Fruit fly (Drosophila melanogaster): Measurements from ENCODE around the gene daed.
A peak's percentile ranks its signal among the peaks of the same experiment; 100 is the strongest.

The daed gene

dm6 chr2L:2180120-2180539 lies 36.0 kb downstream of the daed start (continued):
- peak; percentile 87 for TF ChIP-seq wor (GFP tag; IDR thresholded peaks at IDR 0.05)
- peak; percentile 89 for TF ChIP-seq CG10267 (tag; optimal IDR thresholded peaks at IDR 0.05)
- TF ChIP-seq CG12942 (GFP tag; optimal IDR thresholded peaks at IDR 0.05), result peak; percentile 82
- TF ChIP-seq CG8944 (GFP tag; optimal IDR thresholded peaks at IDR 0.05), result peak; percentile 57
- peak; percentile 96 for TF ChIP-seq dmrt99B (tag; optimal IDR thresholded peaks at IDR 0.05)
- TF ChIP-seq CG9797 (GFP tag; optimal IDR thresholded peaks at IDR 0.05), result peak; percentile 29
- TF ChIP-seq CG5245 (GFP tag; optimal IDR thresholded peaks at IDR 0.05), result peak; percentile 85
- TF ChIP-seq Med (GFP tag), result peak; percentile 97
- no peak for TF ChIP-seq sc (optimal IDR thresholded peaks at IDR 0.05)
- TF ChIP-seq sc (GFP tag; optimal IDR thresholded peaks at IDR 0.05), result peak; percentile 82
- TF ChIP-seq Max (GFP tag; optimal IDR thresholded peaks at IDR 0.05), result peak; percentile 82

dm6 chr2L:2179366-2179765 lies 36.7 kb downstream of the daed start:
- TF ChIP-seq sug (tag; optimal IDR thresholded peaks at IDR 0.05) (peak; percentile 99), bsh (GFP tag; optimal IDR thresholded peaks at IDR 0.05) (peak in 1 of 2 experiments; percentile 57), Usf (GFP tag; optimal IDR thresholded peaks at IDR 0.05) (peak; percentile 28), nom (GFP tag; optimal IDR thresholded peaks at IDR 0.05) (no peak), fd96Cb (tag; optimal IDR thresholded peaks at IDR 0.05) (peak; percentile 64), CG15696 (tag; optimal IDR thresholded peaks at IDR 0.05) (peak; percentile 14), croc (GFP tag; conservative IDR thresholded peaks at IDR 0.05) (peak; percentile 21; the same call in 1 of the 3 replicates), Dref (GFP tag; IDR thresholded peaks at IDR 0.05) (no peak), klu (GFP tag; IDR thresholded peaks at IDR 0.05) (peak; percentile 56), Hr39 (optimal IDR thresholded peaks at IDR 0.05) (no peak), CG31441 (GFP tag; IDR thresholded peaks at IDR 0.05) (no peak; the same call in 1 of the 2 replicates), Eip74EF (GFP tag; optimal IDR thresholded peaks at IDR 0.05) (peak in 1 of 2 experiments; percentile 63), CG32772 (GFP tag; IDR thresholded peaks at IDR 0.05) (peak; percentile 66), run (tag; optimal IDR thresholded peaks at IDR 0.05) (peak; percentile 36), Vsx1 (GFP tag; optimal IDR thresholded peaks at IDR 0.05) (peak; percentile 8), bbx (GFP tag; IDR thresholded peaks at IDR 0.05; ENCODE audit: partially characterized antibody) (no peak), Gsc (GFP tag; IDR thresholded peaks at IDR 0.05) (no peak), sr (GFP tag; IDR thresholded peaks at IDR 0.05) (peak; percentile 91), Asciz (GFP tag; optimal IDR thresholded peaks at IDR 0.05) (peak; percentile 22), pum (GFP tag; optimal IDR thresholded peaks at IDR 0.05) (peak; percentile 76), Ada2b (GFP tag; IDR thresholded peaks at IDR 0.05) (peak; percentile 61), CG17186 (GFP tag; optimal IDR thresholded peaks at IDR 0.05) (no peak), ab (GFP tag; optimal IDR thresholded peaks at IDR 0.05) (no peak), row (GFP tag; IDR thresholded peaks at IDR 0.05) (peak; percentile 76), CTCF (GFP tag; optimal IDR thresholded peaks at IDR 0.05) (no peak), Sox102F (GFP tag; optimal IDR thresholded peaks at IDR 0.05) (peak; percentile 89), lab (GFP tag; optimal IDR thresholded peaks at IDR 0.05) (peak; percentile 89), CG4360 (GFP tag; IDR thresholded peaks at IDR 0.05) (no peak), ato (GFP tag; IDR thresholded peaks at IDR 0.05; ENCODE audit: partially characterized antibody) (no peak), ssp (GFP tag; IDR thresholded peaks at IDR 0.05) (peak; percentile 49), gsb-n (tag; optimal IDR thresholded peaks at IDR 0.05) (peak; percentile 38), scrt (GFP tag; optimal IDR thresholded peaks at IDR 0.05) (peak; percentile 60), pita (GFP tag; optimal IDR thresholded peaks at IDR 0.05) (no peak), CG8924 (tag; optimal IDR thresholded peaks at IDR 0.05) (peak; percentile 73), Poxn (GFP tag; IDR thresholded peaks at IDR 0.05) (no peak), mam (GFP tag; optimal IDR thresholded peaks at IDR 0.05) (peak; percentile 67), Elba2 (GFP tag; optimal IDR thresholded peaks at IDR 0.05) (no peak), rib (GFP tag; IDR thresholded peaks at IDR 0.05) (peak; percentile 83), CG15601 (tag; optimal IDR thresholded peaks at IDR 0.05) (peak; percentile 16), bowl (GFP tag; IDR thresholded peaks at IDR 0.05) (peak; percentile 58; the same call in 1 of the 2 replicates)
